Worm (Caenorhabditis elegans) whole organism, L4/young adult: ENCODE results near the gene brd-1.

Experiments
- W03F9.2 ChIP-seq: fragments of 150-350 bp; optimal IDR thresholded peaks from 2 replicates; lab custom pipeline; 2014; ENCODE audit warnings: missing biosample characterization, missing genetic modification characterization
- dao-5 ChIP-seq: sonication (generic microtip); optimal IDR thresholded peaks from 2 replicates; lab custom pipeline; 2016; ENCODE audit warnings: missing genotype, missing genetic modification characterization, moderate library complexity, missing compliant biosample characterization
- him-1 ChIP-seq: sonication (generic microtip); optimal IDR thresholded peaks from 2 replicates; lab custom pipeline; 2016; ENCODE audit warnings: missing genotype, missing genetic modification reagents, missing genetic modification characterization, missing compliant biosample characterization

DNA sequence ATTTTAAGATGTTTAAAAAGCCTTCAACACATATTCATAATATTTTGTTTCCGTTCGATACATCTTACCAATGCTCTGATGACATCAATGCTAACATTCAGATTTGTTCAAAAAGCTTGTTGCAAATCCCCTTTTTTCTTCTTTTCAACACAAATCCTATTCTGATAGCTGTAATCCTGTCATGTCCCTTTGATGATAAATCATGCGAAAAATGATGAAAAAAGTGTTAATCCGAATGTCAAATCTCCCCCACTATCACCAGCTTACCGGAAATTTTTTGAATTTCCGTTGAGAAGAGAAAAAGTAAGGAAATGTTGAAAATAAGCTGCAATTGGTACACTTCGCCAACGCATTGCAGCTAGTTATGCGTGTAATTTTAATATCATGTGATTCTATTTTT, 7.6 kb downstream of the brd-1 start:
- TF ChIP-seq W03F9.2 (tag; lab: Kevin White, UChicago) (no peak), him-1 (no peak), dao-5 (tag; lab: Kevin White, UChicago) (no peak)
